Fruit fly (Drosophila melanogaster): ENCODE data around the gene CG3598.

DNA sequence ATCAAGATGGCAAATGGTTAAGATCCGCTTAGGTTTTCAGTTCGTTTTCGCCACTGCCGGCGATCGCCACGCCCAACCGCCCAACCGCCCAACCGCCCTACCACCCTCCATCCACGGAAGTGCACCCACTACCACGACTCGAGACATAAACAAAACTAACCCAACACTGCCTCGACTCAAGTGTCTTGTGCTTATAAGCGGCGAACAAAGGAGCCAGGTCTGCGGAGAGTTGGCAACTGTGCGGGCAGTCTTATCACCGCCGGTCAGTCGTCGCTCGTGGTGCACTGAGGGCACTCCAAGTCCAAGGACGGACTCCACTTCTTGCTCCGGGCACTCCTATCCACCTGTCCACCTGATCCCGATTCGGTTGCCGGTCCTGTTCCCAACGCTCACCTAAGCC is 46.4 kb upstream of the CG3598 start, which contains the start of gene CG3526:
- no peak for TF ChIP-seq fd96Ca (GFP tag; IDR thresholded peaks at IDR 0.05)
- TF ChIP-seq CG17806 (tag; optimal IDR thresholded peaks at IDR 0.05) = no peak
- no peak for TF ChIP-seq D1 (tag; optimal IDR thresholded peaks at IDR 0.05)
- TF ChIP-seq Snoo (tag; optimal IDR thresholded peaks at IDR 0.05) = no peak
- TF ChIP-seq CG34367 (tag; optimal IDR thresholded peaks at IDR 0.05) = no peak
- no peak for TF ChIP-seq EcR (GFP tag; optimal IDR thresholded peaks at IDR 0.05)
- no peak for TF ChIP-seq gl (tag; optimal IDR thresholded peaks at IDR 0.05)
- TF ChIP-seq CG8301 (tag; optimal IDR thresholded peaks at IDR 0.05) = no peak
